Fruit fly (Drosophila melanogaster) whole organism, embryonic: ENCODE results near the gene CG5021.
A peak's percentile ranks its signal among the peaks of the same experiment; 100 is the strongest.

Experiments used
- Adf1 ChIP-seq: fragments of 200-800 bp; sonication (Bioruptor generic); IDR thresholded peaks from 2 replicates; pipeline ENCODE4 v1.3.6; 2022; ENCODE audit warnings: missing biosample characterization, missing genetic modification characterization
- Aef1 ChIP-seq: fragments of 200-800 bp; sonication (Bioruptor generic); IDR thresholded peaks from 3 replicates; pipeline ENCODE4 v1.3.6; 2022; ENCODE audit warnings: missing biosample characterization, missing genetic modification characterization
- Bgb ChIP-seq: fragments of 200-800 bp; sonication (Bioruptor generic); IDR thresholded peaks from 2 replicates; pipeline ENCODE4 v1.3.6; 2022; ENCODE audit warnings: missing biosample characterization, missing genetic modification characterization; ENCODE audit not compliant: partially characterized antibody
- BtbVII ChIP-seq: fragments of 200-800 bp; sonication (Bioruptor generic); optimal IDR thresholded peaks from 3 replicates; lab custom pipeline; 2017; ENCODE audit warnings: missing biosample characterization, mild to moderate bottlenecking, missing genetic modification characterization
- CG10267 ChIP-seq: fragments of 200-800 bp; sonication (Bioruptor generic); optimal IDR thresholded peaks from 2 replicates; lab custom pipeline; 2018; ENCODE audit warnings: missing biosample characterization, mild to moderate bottlenecking, missing genetic modification characterization, moderate library complexity
- CG10654 ChIP-seq: fragments of 200-800 bp; sonication (Bioruptor generic); optimal IDR thresholded peaks from 2 replicates; lab custom pipeline; 2016; ENCODE audit warnings: missing biosample characterization, missing genetic modification characterization
- CG10959 ChIP-seq: fragments of 200-800 bp; sonication (Bioruptor generic); IDR thresholded peaks from 2 replicates; pipeline ENCODE4 v1.3.6; 2022; ENCODE audit warnings: missing biosample characterization, missing genetic modification characterization
- CG10979 ChIP-seq: fragments of 200-800 bp; sonication (Bioruptor generic); optimal IDR thresholded peaks from 2 replicates; lab custom pipeline; 2018; ENCODE audit warnings: missing biosample characterization, mild to moderate bottlenecking, missing genetic modification characterization, moderate library complexity
- CG13287 ChIP-seq: fragments of 200-800 bp; sonication (Bioruptor generic); IDR thresholded peaks from 2 replicates; pipeline ENCODE4 v1.3.6; 2022; ENCODE audit warnings: missing biosample characterization, missing genetic modification characterization; ENCODE audit not compliant: partially characterized antibody
- CG15269 ChIP-seq: fragments of 200-800 bp; sonication (Bioruptor generic); optimal IDR thresholded peaks from 2 replicates; lab custom pipeline; 2018; ENCODE audit warnings: missing biosample characterization, mild to moderate bottlenecking, missing genetic modification characterization, moderate library complexity
- CG15479 ChIP-seq: fragments of 200-800 bp; sonication (Bioruptor generic); optimal IDR thresholded peaks from 3 replicates; lab custom pipeline; 2019; ENCODE audit warnings: missing biosample characterization, mild to moderate bottlenecking, missing genetic modification characterization, moderate library complexity
- CG15514 ChIP-seq: fragments of 200-800 bp; sonication (Bioruptor generic); optimal IDR thresholded peaks from 3 replicates; lab custom pipeline; 2017; ENCODE audit warnings: missing biosample characterization, missing genetic modification characterization, mild to moderate bottlenecking, moderate library complexity, missing genetic modification reagents
- CG16813 ChIP-seq: fragments of 200-800 bp; sonication (Bioruptor generic); IDR thresholded peaks from 3 replicates; pipeline ENCODE4 v1.3.6; 2022; ENCODE audit warnings: missing biosample characterization, missing genetic modification characterization; ENCODE audit not compliant: partially characterized antibody
- CG18764 ChIP-seq: fragments of 200-800 bp; sonication (Bioruptor generic); optimal IDR thresholded peaks from 3 replicates; lab custom pipeline; 2016; ENCODE audit warnings: missing biosample characterization, missing genetic modification characterization
- CG2116 ChIP-seq: fragments of 200-800 bp; sonication (Bioruptor generic); optimal IDR thresholded peaks from 3 replicates; lab custom pipeline; 2018; ENCODE audit warnings: missing biosample characterization, mild to moderate bottlenecking, missing genetic modification characterization
- CG30403 ChIP-seq: fragments of 200-800 bp; sonication (Bioruptor generic); optimal IDR thresholded peaks from 3 replicates; lab custom pipeline; 2016; ENCODE audit warnings: missing biosample characterization, missing genetic modification characterization
- CG3847 ChIP-seq: fragments of 200-800 bp; sonication (Bioruptor generic); IDR thresholded peaks from 2 replicates; pipeline ENCODE4 v1.3.6; 2022; ENCODE audit warnings: missing biosample characterization, missing genetic modification characterization
- CG3995 ChIP-seq: fragments of 200-800 bp; sonication (Bioruptor generic); optimal IDR thresholded peaks from 3 replicates; lab custom pipeline; 2016; ENCODE audit warnings: missing biosample characterization, missing genetic modification characterization
- CG4617 ChIP-seq: fragments of 200-800 bp; sonication (Bioruptor generic); optimal IDR thresholded peaks from 3 replicates; lab custom pipeline; 2016; ENCODE audit warnings: missing biosample characterization, missing genetic modification characterization, borderline replicate concordance
- CG6689 ChIP-seq: fragments of 200-800 bp; sonication (Bioruptor generic); IDR thresholded peaks from 2 replicates; pipeline ENCODE4 v1.3.6; 2022; ENCODE audit warnings: missing biosample characterization, missing genetic modification characterization
- CG6791 ChIP-seq: fragments of 200-800 bp; sonication (Bioruptor generic); IDR thresholded peaks from 3 replicates; pipeline ENCODE4 v1.3.6; 2022; ENCODE audit warnings: missing biosample characterization, missing genetic modification characterization; ENCODE audit not compliant: partially characterized antibody
- CG7963 ChIP-seq: fragments of 200-800 bp; sonication (Bioruptor generic); IDR thresholded peaks from 3 replicates; pipeline ENCODE4 v1.3.6; 2022; ENCODE audit warnings: missing biosample characterization, missing genetic modification characterization; ENCODE audit not compliant: partially characterized antibody
- CG9215 ChIP-seq: fragments of 200-800 bp; sonication (Bioruptor generic); IDR thresholded peaks from 2 replicates; pipeline ENCODE4 v1.3.6; 2022; ENCODE audit warnings: missing biosample characterization, missing genetic modification characterization
- D ChIP-seq, 2 experiments: fragments of 200-800 bp in 1 of 2; fragments of >200 bp in 1 of 2; sonication (Bioruptor generic) in 1 of 2; optimal IDR thresholded peaks; 2 replicates in 1 of 2; 3 replicates in 1 of 2; lab custom pipeline; 2017; ENCODE audit warnings: mild to moderate bottlenecking in 1 of 2, missing biosample characterization in 1 of 2, missing genetic modification characterization in 1 of 2, missing genetic modification reagents in 1 of 2
- Dek ChIP-seq: fragments of 200-800 bp; sonication (Bioruptor generic); optimal IDR thresholded peaks from 3 replicates; lab custom pipeline; 2019; ENCODE audit warnings: missing biosample characterization, mild to moderate bottlenecking, missing genetic modification characterization, moderate library complexity
- Doc3 ChIP-seq: fragments of 200-800 bp; sonication (Bioruptor generic); IDR thresholded peaks from 3 replicates; pipeline ENCODE4 v1.3.6; 2022; ENCODE audit warnings: missing biosample characterization, missing genetic modification characterization; ENCODE audit not compliant: partially characterized antibody
- Drgx ChIP-seq: fragments of 200-800 bp; sonication (Bioruptor generic); IDR thresholded peaks from 2 replicates; pipeline ENCODE4 v1.3.6; 2022; ENCODE audit warnings: missing biosample characterization, missing genetic modification characterization
- Fer2 ChIP-seq: fragments of 200-800 bp; sonication (Bioruptor generic); optimal IDR thresholded peaks from 2 replicates; lab custom pipeline; 2018; ENCODE audit warnings: missing biosample characterization, mild to moderate bottlenecking, missing genetic modification characterization, moderate library complexity
- MBD-R2 ChIP-seq: fragments of 200-800 bp; sonication (Bioruptor generic); IDR thresholded peaks from 2 replicates; pipeline ENCODE4 v1.3.6; 2022; ENCODE audit warnings: missing biosample characterization, missing genetic modification characterization
- MESR4 ChIP-seq: fragments of 200-800 bp; sonication (Bioruptor generic); optimal IDR thresholded peaks from 2 replicates; lab custom pipeline; 2018; ENCODE audit warnings: missing biosample characterization, mild to moderate bottlenecking, missing genetic modification characterization, moderate library complexity
- Med ChIP-seq: fragments of 200-800 bp; sonication (Bioruptor generic); peaks from one replicate; lab custom pipeline; 2016; ENCODE audit warnings: missing biosample characterization, missing genetic modification characterization, mild to moderate bottlenecking, inconsistent platforms, moderate library complexity
- Side ChIP-seq: fragments of 200-800 bp; sonication (Bioruptor generic); optimal IDR thresholded peaks from 2 replicates; lab custom pipeline; 2016; ENCODE audit warnings: missing biosample characterization, missing genetic modification characterization
- Sin3A ChIP-seq: fragments of >200 bp; optimal IDR thresholded peaks from 2 replicates; lab custom pipeline; 2018
- abd-A ChIP-seq: fragments of 200-800 bp; sonication (Bioruptor generic); optimal IDR thresholded peaks from 3 replicates; lab custom pipeline; 2019; ENCODE audit warnings: missing biosample characterization, mild to moderate bottlenecking, missing genetic modification characterization, moderate library complexity
- ato ChIP-seq: fragments of 200-800 bp; sonication (Bioruptor generic); IDR thresholded peaks from 2 replicates; pipeline ENCODE4 v1.3.6; 2022; ENCODE audit warnings: missing biosample characterization, missing genetic modification characterization; ENCODE audit not compliant: partially characterized antibody
- ci ChIP-seq: fragments of 200-800 bp; sonication (Bioruptor generic); IDR thresholded peaks from 3 replicates; pipeline ENCODE4 v1.3.6; 2022; ENCODE audit warnings: missing biosample characterization, missing genetic modification characterization
- dimm ChIP-seq: fragments of 200-800 bp; sonication (Bioruptor generic); IDR thresholded peaks from 2 replicates; pipeline ENCODE4 v1.3.6; 2022; ENCODE audit warnings: missing biosample characterization, missing genetic modification characterization
- exex ChIP-seq: fragments of 200-800 bp; sonication (Bioruptor generic); optimal IDR thresholded peaks from 4 replicates; lab custom pipeline; 2018; ENCODE audit warnings: missing biosample characterization, mild to moderate bottlenecking, missing genetic modification characterization, moderate library complexity
- ftz-f1 ChIP-seq: fragments of 200-800 bp; sonication (Bioruptor generic); optimal IDR thresholded peaks from 2 replicates; lab custom pipeline; 2016; ENCODE audit warnings: missing biosample characterization, missing genetic modification characterization
- h ChIP-seq: fragments of >200 bp; optimal IDR thresholded peaks from 2 replicates; lab custom pipeline; 2017
- inv ChIP-seq: fragments of 200-800 bp; sonication (Bioruptor generic); IDR thresholded peaks from 2 replicates; pipeline ENCODE4 v1.3.6; 2022; ENCODE audit warnings: missing biosample characterization, missing genetic modification characterization; ENCODE audit not compliant: partially characterized antibody
- knrl ChIP-seq: fragments of 200-800 bp; sonication (Bioruptor generic); IDR thresholded peaks from 3 replicates; pipeline ENCODE4 v1.3.6; 2022; ENCODE audit warnings: missing biosample characterization, missing genetic modification characterization; ENCODE audit not compliant: partially characterized antibody
- org-1 ChIP-seq: fragments of 200-800 bp; sonication (Bioruptor generic); optimal IDR thresholded peaks from 2 replicates; lab custom pipeline; 2017; ENCODE audit warnings: missing biosample characterization, missing genetic modification characterization
- pzg ChIP-seq: fragments of 200-800 bp; sonication (Bioruptor generic); optimal IDR thresholded peaks from 3 replicates; lab custom pipeline; 2018; ENCODE audit warnings: missing biosample characterization, mild to moderate bottlenecking, missing genetic modification characterization, moderate library complexity
- tna ChIP-seq: fragments of 200-800 bp; sonication (Bioruptor generic); IDR thresholded peaks from 2 replicates; pipeline ENCODE4 v1.3.6; 2022; ENCODE audit warnings: missing biosample characterization, missing genetic modification characterization; ENCODE audit not compliant: partially characterized antibody
- unc-4 ChIP-seq: fragments of 200-800 bp; sonication (Bioruptor generic); IDR thresholded peaks from 2 replicates; pipeline ENCODE4 v1.3.6; 2022; ENCODE audit warnings: missing biosample characterization, missing genetic modification characterization; ENCODE audit not compliant: partially characterized antibody
- zen2 ChIP-seq: fragments of 200-800 bp; sonication (Bioruptor generic); IDR thresholded peaks from 3 replicates; pipeline ENCODE4 v1.3.6; 2022; ENCODE audit warnings: missing biosample characterization, missing genetic modification characterization; ENCODE audit not compliant: partially characterized antibody

The CG5021 gene

dm6 chr3L:8966324-8967011, at the start of gene CG5021, which contains the start of gene CG5653:
Gene CG5021 (plus strand): TSS chr3L:8966829.
Gene CG5653 (minus strand): TSS chr3L:8966374.
- TF ChIP-seq org-1 (GFP tag; lab: Kevin White, UChicago) = no peak
- TF ChIP-seq Sin3A (lab: Kevin White, UChicago) = peak; percentile 32
- no peak for TF ChIP-seq CG10959 (GFP tag; lab: Robert Waterston, UW)
- TF ChIP-seq CG9215 (GFP tag; lab: Robert Waterston, UW) = no peak
- TF ChIP-seq CG2116 = peak; percentile 58
- TF ChIP-seq ci (GFP tag; lab: Robert Waterston, UW) = no peak
- TF ChIP-seq Adf1 (GFP tag; lab: Robert Waterston, UW) = no peak
- TF ChIP-seq CG15269 (tag; lab: Kevin White, UChicago) = no peak
- no peak for TF ChIP-seq exex
- peak; percentile 62; the same call in 1 of the 2 replicates for TF ChIP-seq MBD-R2 (GFP tag; lab: Robert Waterston, UW)
- TF ChIP-seq unc-4 (GFP tag; lab: Robert Waterston, UW) = peak; percentile 57
- no peak for TF ChIP-seq CG6689 (GFP tag; lab: Robert Waterston, UW)
- peak; percentile 71 for TF ChIP-seq CG13287 (GFP tag; lab: Robert Waterston, UW)
- peak; percentile 48 for TF ChIP-seq MESR4 (GFP tag; lab: Kevin White, UChicago)
- TF ChIP-seq CG30403 (GFP tag; lab: Kevin White, UChicago) = no peak
- no peak for TF ChIP-seq Fer2 (tag; lab: Kevin White, UChicago)
- TF ChIP-seq CG3995 = no peak
- TF ChIP-seq Med (GFP tag; lab: Kevin White, UChicago) = peak; percentile 24
- TF ChIP-seq zen2 (GFP tag; lab: Robert Waterston, UW) = peak; percentile 51; the same call in 1 of the 3 replicates
- no peak for TF ChIP-seq BtbVII
- TF ChIP-seq Doc3 (GFP tag; lab: Robert Waterston, UW) = peak; percentile 21; the same call in 1 of the 3 replicates
- no peak for TF ChIP-seq inv (GFP tag; lab: Robert Waterston, UW)
- TF ChIP-seq dimm (GFP tag; lab: Robert Waterston, UW) = no peak
- peak; percentile 56 for TF ChIP-seq ato (GFP tag; lab: Robert Waterston, UW)
- no peak for TF ChIP-seq Dek (tag; lab: Kevin White, UChicago)
- TF ChIP-seq CG10267 (tag; lab: Kevin White, UChicago) = no peak
- peak; percentile 55 for TF ChIP-seq CG15514 (GFP tag; lab: Kevin White, UChicago)
- TF ChIP-seq knrl (GFP tag; lab: Robert Waterston, UW) = peak; percentile 59
- no peak for TF ChIP-seq D (optimal IDR thresholded peaks at IDR 0.05; lab: Kevin White, UChicago)
- no peak for TF ChIP-seq D (GFP tag; optimal IDR thresholded peaks at IDR 0.05; lab: Kevin White, UChicago)
- peak; percentile 82 for TF ChIP-seq ftz-f1 (GFP tag; lab: Kevin White, UChicago)
- TF ChIP-seq abd-A (tag; lab: Kevin White, UChicago) = no peak
- TF ChIP-seq h = no peak
- peak; percentile 65 for TF ChIP-seq tna (GFP tag; lab: Robert Waterston, UW)
- TF ChIP-seq Drgx (GFP tag; lab: Robert Waterston, UW) = no peak
- TF ChIP-seq CG6791 (GFP tag; lab: Robert Waterston, UW) = peak; percentile 75; the same call in 2 of the 3 replicates
- peak; percentile 49; the same call in 1 of the 3 replicates for TF ChIP-seq CG16813 (GFP tag; lab: Robert Waterston, UW)
- peak; percentile 31; the same call in 1 of the 3 replicates for TF ChIP-seq Aef1
- peak; percentile 59 for TF ChIP-seq CG3847 (GFP tag; lab: Robert Waterston, UW)
- no peak for TF ChIP-seq CG18764
- peak; percentile 87 for TF ChIP-seq pzg (GFP tag; lab: Kevin White, UChicago)
- no peak for TF ChIP-seq CG10654 (GFP tag; lab: Kevin White, UChicago)
- TF ChIP-seq CG7963 (GFP tag; lab: Robert Waterston, UW) = peak; percentile 68
- peak; percentile 75; the same call in 1 of the 2 replicates for TF ChIP-seq Bgb (GFP tag; lab: Robert Waterston, UW)
- TF ChIP-seq Side (GFP tag; lab: Kevin White, UChicago) = no peak
- no peak for TF ChIP-seq CG10979 (tag; lab: Kevin White, UChicago)
- TF ChIP-seq CG4617 = peak; percentile 19
- TF ChIP-seq CG15479 (GFP tag; lab: Kevin White, UChicago) = no peak
